Worm (Caenorhabditis elegans) whole organism, early embryonic: ENCODE results near the gene C30G4.2.

Experiments
- ama-1 ChIP-seq: fragments of 150-350 bp; optimal IDR thresholded peaks from 2 replicates; lab custom pipeline; 2014
- ceh-13 ChIP-seq: fragments of 200-800 bp; sonication (Bioruptor generic); optimal IDR thresholded peaks from 2 replicates; lab custom pipeline; 2018; ENCODE audit warnings: mild to moderate bottlenecking, missing genetic modification characterization, missing compliant biosample characterization
- tra-4 ChIP-seq: sonication (generic microtip); optimal IDR thresholded peaks from 2 replicates; lab custom pipeline; 2017; ENCODE audit warnings: missing genetic modification characterization, missing compliant biosample characterization

DNA sequence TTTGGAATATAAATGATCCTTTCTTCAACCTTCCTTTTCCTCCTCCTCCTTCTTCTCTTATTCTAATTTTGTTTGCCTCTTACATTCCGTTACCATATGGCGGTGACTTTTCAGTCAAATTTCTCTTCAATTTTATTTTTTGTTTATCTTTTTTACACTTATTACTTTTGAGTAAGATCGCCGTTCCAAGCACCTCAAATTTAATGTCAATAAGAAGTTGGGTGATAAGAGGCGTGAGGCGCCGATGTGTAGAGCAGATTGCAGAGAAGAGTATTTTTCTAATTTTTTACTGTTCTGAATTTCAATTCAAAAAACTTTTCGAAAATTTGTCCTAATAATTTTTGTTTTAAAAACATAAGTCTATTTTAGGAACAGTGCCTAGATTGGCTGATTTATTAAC is 51.0 kb downstream of the C30G4.2 start:
- TF ChIP-seq tra-4 (tag; lab: Kevin White, UChicago) (no peak), ama-1 (lab: Kevin White, UChicago) (no peak), ceh-13 (no peak)
